Worm (Caenorhabditis elegans) whole organism, mixed stage, embryonic: Measurements from ENCODE around the gene K08D8.2.

ENCODE experiments used
- M03D4.4 ChIP-seq: sonication (generic microtip); optimal IDR thresholded peaks from 2 replicates; lab custom pipeline; 2017; ENCODE audit warnings: mild to moderate bottlenecking, missing genetic modification characterization, missing compliant biosample characterization
- ceh-39 ChIP-seq: fragments of 150-350 bp; optimal IDR thresholded peaks from 2 replicates; lab custom pipeline; 2014; ENCODE audit warnings: missing biosample characterization, missing genetic modification characterization
- ceh-43 ChIP-seq: fragments of 200-800 bp; sonication (Bioruptor generic); optimal IDR thresholded peaks from 2 replicates; lab custom pipeline; 2018; ENCODE audit warnings: mild to moderate bottlenecking, missing genetic modification characterization, moderate library complexity, missing compliant biosample characterization
- ceh-83 ChIP-seq: fragments of 200-800 bp; sonication (Bioruptor generic); optimal IDR thresholded peaks from 2 replicates; lab custom pipeline; 2018; ENCODE audit warnings: mild to moderate bottlenecking, missing genetic modification characterization, missing compliant biosample characterization
- ces-1 ChIP-seq: fragments of 150-350 bp; optimal IDR thresholded peaks from 2 replicates; lab custom pipeline; 2014; ENCODE audit warnings: missing biosample characterization, missing genetic modification reagents, missing genetic modification characterization
- drap-1 ChIP-seq: fragments of 200-800 bp; sonication (Bioruptor generic); optimal IDR thresholded peaks from 3 replicates; lab custom pipeline; 2018; ENCODE audit warnings: mild to moderate bottlenecking, missing genetic modification characterization, missing compliant biosample characterization
- elt-1 ChIP-seq: sonication (generic microtip); optimal IDR thresholded peaks from 2 replicates; lab custom pipeline; 2017; ENCODE audit warnings: missing genetic modification characterization, mild to moderate bottlenecking, missing compliant biosample characterization, antibody characterized with exemption, moderate library complexity, borderline replicate concordance; ENCODE audit not compliant: insufficient read depth
- elt-3 ChIP-seq: fragments of 150-350 bp; optimal IDR thresholded peaks from 2 replicates; lab custom pipeline; 2014; ENCODE audit warnings: missing biosample characterization, missing genetic modification characterization
- flh-1 ChIP-seq: fragments of 200-800 bp; sonication (Bioruptor generic); optimal IDR thresholded peaks from 2 replicates; lab custom pipeline; 2018; ENCODE audit warnings: mild to moderate bottlenecking, missing genetic modification characterization, moderate library complexity, missing compliant biosample characterization
- hlh-1 ChIP-seq: fragments of 150-350 bp; optimal IDR thresholded peaks from 2 replicates; lab custom pipeline; 2014; ENCODE audit warnings: missing biosample characterization, missing genetic modification reagents, missing genetic modification characterization
- lin-13 ChIP-seq: fragments of 150-350 bp; optimal IDR thresholded peaks from 2 replicates; lab custom pipeline; 2014; ENCODE audit warnings: missing biosample characterization, missing genetic modification characterization
- lin-32 ChIP-seq: fragments of 200-800 bp; sonication (Bioruptor generic); optimal IDR thresholded peaks from 2 replicates; lab custom pipeline; 2018; ENCODE audit warnings: mild to moderate bottlenecking, missing genetic modification characterization, missing compliant biosample characterization
- lsy-2 ChIP-seq: fragments of 150-350 bp; optimal IDR thresholded peaks from 2 replicates; lab custom pipeline; 2014; ENCODE audit warnings: missing biosample characterization, missing genetic modification characterization
- mep-1 ChIP-seq: fragments of 150-350 bp; optimal IDR thresholded peaks from 2 replicates; lab custom pipeline; 2017; ENCODE audit warnings: missing biosample characterization, missing genetic modification reagents, missing genetic modification characterization, inconsistent platforms
- nhr-12 ChIP-seq: fragments of 150-350 bp; optimal IDR thresholded peaks from 2 replicates; lab custom pipeline; 2014; ENCODE audit warnings: missing biosample characterization, missing genetic modification characterization
- nhr-2 ChIP-seq: fragments of 150-350 bp; optimal IDR thresholded peaks from 2 replicates; lab custom pipeline; 2014; ENCODE audit warnings: missing biosample characterization, missing genetic modification characterization
- nhr-237 ChIP-seq: fragments of 150-350 bp; optimal IDR thresholded peaks from 2 replicates; lab custom pipeline; 2014; ENCODE audit warnings: missing biosample characterization, missing genetic modification characterization
- nhr-76 ChIP-seq: sonication (generic microtip); optimal IDR thresholded peaks from 2 replicates; lab custom pipeline; 2017; ENCODE audit warnings: missing biosample characterization, missing genetic modification characterization
- sem-2 ChIP-seq: fragments of 200-800 bp; sonication (Bioruptor generic); optimal IDR thresholded peaks from 2 replicates; lab custom pipeline; 2018; ENCODE audit warnings: mild to moderate bottlenecking, missing genetic modification characterization, missing compliant biosample characterization
- snpc-4 ChIP-seq: fragments of 150-350 bp; optimal IDR thresholded peaks from 2 replicates; lab custom pipeline; 2014; ENCODE audit warnings: missing biosample characterization, missing genetic modification characterization
- sptf-1 ChIP-seq: sonication (generic microtip); optimal IDR thresholded peaks from 2 replicates; lab custom pipeline; 2017; ENCODE audit warnings: mild to moderate bottlenecking, missing genetic modification characterization, moderate library complexity, missing compliant biosample characterization
- tbx-8 ChIP-seq: fragments of 200-800 bp; sonication (Bioruptor generic); optimal IDR thresholded peaks from 2 replicates; lab custom pipeline; 2018; ENCODE audit warnings: mild to moderate bottlenecking, missing genetic modification characterization, moderate library complexity, missing compliant biosample characterization
- unc-120 ChIP-seq: sonication (generic microtip); optimal IDR thresholded peaks from 2 replicates; lab custom pipeline; 2017; ENCODE audit warnings: missing genetic modification characterization, missing compliant biosample characterization; ENCODE audit not compliant: poor library complexity, severe bottlenecking
- unc-39 ChIP-seq: fragments of 150-350 bp; optimal IDR thresholded peaks from 2 replicates; lab custom pipeline; 2014; ENCODE audit warnings: missing biosample characterization, missing genetic modification characterization
- unc-62 ChIP-seq: fragments of 150-350 bp; optimal IDR thresholded peaks from 2 replicates; lab custom pipeline; 2014; ENCODE audit warnings: missing biosample characterization, missing genetic modification reagents, missing genetic modification characterization
- zip-8 ChIP-seq: fragments of 150-350 bp; optimal IDR thresholded peaks from 2 replicates; lab custom pipeline; 2014; ENCODE audit warnings: missing biosample characterization, missing genetic modification characterization
- ztf-11 ChIP-seq: fragments of 150-350 bp; optimal IDR thresholded peaks from 2 replicates; lab custom pipeline; 2014; ENCODE audit warnings: missing biosample characterization, missing genetic modification characterization

The K08D8.2 gene

ce11 chrIV:12879557-12879956 is 23.3 kb upstream of the K08D8.2 start, which contains the start of gene ZK896.5:
ZK896.5 (minus strand) TSS chrIV:12879645.
- TF ChIP-seq snpc-4 (tag; lab: Kevin White, UChicago) (no peak), ceh-83 (no peak), mep-1 (tag; lab: Kevin White, UChicago) (no peak), elt-1 (tag; lab: Kevin White, UChicago) (no peak), unc-39 (no peak), M03D4.4 (tag; lab: Kevin White, UChicago) (no peak), nhr-12 (tag; lab: Kevin White, UChicago) (no peak), flh-1 (GFP tag; lab: Kevin White, UChicago) (no peak), ztf-11 (tag; lab: Kevin White, UChicago) (no peak)

- TF ChIP-seq ceh-39 (tag; lab: Kevin White, UChicago) (no peak), ceh-43 (GFP tag; lab: Kevin White, UChicago) (no peak), nhr-2 (tag; lab: Kevin White, UChicago) (no peak)
Measured at ce11 chrIV:12883190-12883589, 19.7 kb upstream of the K08D8.2 start, which contains the start of gene ZK896.4. ZK896.4 (minus strand) TSS chrIV:12883290.

- TF ChIP-seq sptf-1 (tag; lab: Kevin White, UChicago) (no peak), lsy-2 (tag; lab: Kevin White, UChicago) (no peak), nhr-237 (tag; lab: Kevin White, UChicago) (no peak), nhr-12 (tag; lab: Kevin White, UChicago) (no peak), drap-1 (GFP tag; lab: Kevin White, UChicago) (no peak), ceh-39 (tag; lab: Kevin White, UChicago) (no peak), lin-32 (GFP tag; lab: Kevin White, UChicago) (no peak), ces-1 (GFP tag; lab: Kevin White, UChicago) (no peak), nhr-76 (tag; lab: Kevin White, UChicago) (no peak), mep-1 (tag; lab: Kevin White, UChicago) (no peak), sem-2 (no peak), nhr-2 (tag; lab: Kevin White, UChicago) (no peak), zip-8 (tag; lab: Kevin White, UChicago) (no peak)
- TF ChIP-seq, all 35 proteins: peak for 0
Measured at ce11 chrIV:12886012-12886411, 16.8 kb upstream of the K08D8.2 start.

ce11 chrIV:12890445-12890844 is 12.4 kb upstream of the K08D8.2 start, which contains the start of gene K08D8.6:
K08D8.6 (minus strand) TSS chrIV:12890508.
- TF ChIP-seq ceh-83 (no peak), sptf-1 (tag; lab: Kevin White, UChicago) (no peak), unc-120 (no peak), lin-13 (tag; lab: Kevin White, UChicago) (no peak), ces-1 (GFP tag; lab: Kevin White, UChicago) (no peak), elt-3 (tag; lab: Kevin White, UChicago) (no peak), unc-62 (no peak), nhr-2 (tag; lab: Kevin White, UChicago) (no peak)

- TF ChIP-seq nhr-237 (tag; lab: Kevin White, UChicago) (no peak), ces-1 (GFP tag; lab: Kevin White, UChicago) (no peak), ceh-39 (tag; lab: Kevin White, UChicago) (no peak), tbx-8 (GFP tag; lab: Kevin White, UChicago) (no peak), sem-2 (no peak), elt-1 (tag; lab: Kevin White, UChicago) (no peak), nhr-12 (tag; lab: Kevin White, UChicago) (no peak), hlh-1 (tag; lab: Kevin White, UChicago) (no peak), lin-32 (GFP tag; lab: Kevin White, UChicago) (no peak), lin-13 (tag; lab: Kevin White, UChicago) (no peak), ceh-43 (GFP tag; lab: Kevin White, UChicago) (no peak)
Measured at ce11 chrIV:12891080-12891479, 11.8 kb upstream of the K08D8.2 start.

ce11 chrIV:12892194-12892593 is 10.7 kb upstream of the K08D8.2 start, which contains the start of gene K08D8.1:
K08D8.1 (plus strand) TSS chrIV:12892494.
- TF ChIP-seq mep-1 (tag; lab: Kevin White, UChicago) (no peak), sptf-1 (tag; lab: Kevin White, UChicago) (no peak)
